Worm (Caenorhabditis elegans): ENCODE data around the gene far-3.

far-3 gene

ce11 chrV:13003378-13003777 is 6.1 kb upstream of the far-3 start (continued):
- TF ChIP-seq pag-3 (tag; optimal IDR thresholded peaks at IDR 0.05; ENCODE audit: borderline replicate concordance, insufficient read depth) (no peak), C04F5.9 (tag; optimal IDR thresholded peaks at IDR 0.05) (no peak), nhr-19 (GFP tag; conservative IDR thresholded peaks at IDR 0.05) (peak; percentile 76), lin-14 (GFP tag; optimal IDR thresholded peaks at IDR 0.05) (peak; percentile 69), lin-35 (GFP tag; optimal IDR thresholded peaks at IDR 0.05) (peak; percentile 52 to 82), snpc-4 (tag; optimal IDR thresholded peaks at IDR 0.05) (peak; percentile 58), hlh-4 (tag; optimal IDR thresholded peaks at IDR 0.05) (no peak), aly-2 (tag; optimal IDR thresholded peaks at IDR 0.05) (peak; percentile 79), lsy-2 (tag; optimal IDR thresholded peaks at IDR 0.05) (peak; percentile 47 to 70), xbp-1 (tag; optimal IDR thresholded peaks at IDR 0.05) (peak; percentile 38)

- TF ChIP-seq tlp-1 (tag; optimal IDR thresholded peaks at IDR 0.05), result no peak
- TF ChIP-seq elt-2 (tag; optimal IDR thresholded peaks at IDR 0.05), result peak; percentile 25
- no peak for TF ChIP-seq efl-1 (optimal IDR thresholded peaks at IDR 0.05)
- TF ChIP-seq efl-1 (GFP tag; optimal IDR thresholded peaks at IDR 0.05 in 1 of 2), result peak in 1 of 2 experiments; percentile 52
Measured at ce11 chrV:13002070-13002469, 4.7 kb upstream of the far-3 start, which contains the start of gene inft-2. TSS of gene inft-2 (plus strand) at chrV:13002317.

ce11 chrV:13000068-13000467 is 2.7 kb upstream of the far-3 start:
- no peak for TF ChIP-seq ztf-11 (tag; optimal IDR thresholded peaks at IDR 0.05)
- no peak for TF ChIP-seq fkh-10 (GFP tag; optimal IDR thresholded peaks at IDR 0.05)
- TF ChIP-seq aly-2 (tag; optimal IDR thresholded peaks at IDR 0.05), result no peak
- TF ChIP-seq lin-13 (GFP tag; optimal IDR thresholded peaks at IDR 0.05), result no peak
- TF ChIP-seq C16A3.4 (tag; optimal IDR thresholded peaks at IDR 0.05), result no peak
- TF ChIP-seq ceh-63 (GFP tag; optimal IDR thresholded peaks at IDR 0.05), result no peak
- no peak for TF ChIP-seq sup-37 (GFP tag; optimal IDR thresholded peaks at IDR 0.05)
- TF ChIP-seq unc-30 (tag; optimal IDR thresholded peaks at IDR 0.05), result no peak
- TF ChIP-seq egl-13 (tag; optimal IDR thresholded peaks at IDR 0.05), result no peak
- no peak for TF ChIP-seq lin-39 (tag; optimal IDR thresholded peaks at IDR 0.05)
- TF ChIP-seq Y116A8C.19 (tag; optimal IDR thresholded peaks at IDR 0.05; ENCODE audit: borderline replicate concordance), result no peak
- no peak for TF ChIP-seq nhr-85 (tag)
- no peak for TF ChIP-seq pqm-1 (tag; optimal IDR thresholded peaks at IDR 0.05)
- no peak for TF ChIP-seq C34B4.2 (tag; optimal IDR thresholded peaks at IDR 0.05)
- TF ChIP-seq nhr-28 (tag; optimal IDR thresholded peaks at IDR 0.05), result no peak
- no peak for TF ChIP-seq hlh-4 (tag; optimal IDR thresholded peaks at IDR 0.05)

ce11 chrV:12999559-12999958 is 2.2 kb upstream of the far-3 start, which contains the start of gene far-4:
TSS of gene far-4 (minus strand) at chrV:12999659.
- TF ChIP-seq nhr-12 (tag; optimal IDR thresholded peaks at IDR 0.05) (no peak), blmp-1 (tag; optimal IDR thresholded peaks at IDR 0.05) (no peak), skn-1 (tag; optimal IDR thresholded peaks at IDR 0.05) (no peak), unc-86 (tag; optimal IDR thresholded peaks at IDR 0.05) (no peak), C16A3.4 (tag; optimal IDR thresholded peaks at IDR 0.05) (no peak), zag-1 (tag; optimal IDR thresholded peaks at IDR 0.05) (no peak), dpl-1 (GFP tag; optimal IDR thresholded peaks at IDR 0.05) (no peak), jun-1 (tag; optimal IDR thresholded peaks at IDR 0.05) (no peak), fos-1 (tag; optimal IDR thresholded peaks at IDR 0.05) (no peak), pax-3 (tag; optimal IDR thresholded peaks at IDR 0.05) (no peak), C04F5.9 (tag; optimal IDR thresholded peaks at IDR 0.05) (no peak), lin-13 (GFP tag; optimal IDR thresholded peaks at IDR 0.05) (no peak), nhr-47 (tag; optimal IDR thresholded peaks at IDR 0.05) (no peak), elt-2 (tag; optimal IDR thresholded peaks at IDR 0.05) (no peak)
